Worm (Caenorhabditis elegans) whole organism, young adult: ENCODE measurements around the gene tag-151.
A peak's percentile ranks its signal among the peaks of the same experiment; 100 is the strongest.

ENCODE experiments used
- B0035.1 ChIP-seq: sonication (generic microtip); optimal IDR thresholded peaks from 2 replicates; lab custom pipeline; 2016; ENCODE audit warnings: missing genetic modification characterization, mild to moderate bottlenecking, missing compliant biosample characterization, missing genotype, missing genetic modification reagents
- B0261.1 ChIP-seq: sonication (generic microtip); optimal IDR thresholded peaks from 2 replicates; lab custom pipeline; 2016; ENCODE audit warnings: mild to moderate bottlenecking, missing genetic modification characterization, moderate library complexity, missing compliant biosample characterization
- F10E7.11 ChIP-seq: sonication (generic microtip); optimal IDR thresholded peaks from 2 replicates; lab custom pipeline; 2017; ENCODE audit warnings: mild to moderate bottlenecking, missing genetic modification characterization, moderate library complexity, missing compliant biosample characterization
- F37B4.10 ChIP-seq: fragments of 200-800 bp; sonication (Bioruptor generic); IDR thresholded peaks from 2 replicates; pipeline ENCODE4 v1.3.6; 2022; ENCODE audit warnings: missing genetic modification characterization, missing compliant biosample characterization
- F52B5.7 ChIP-seq: sonication (generic microtip); optimal IDR thresholded peaks from 2 replicates; lab custom pipeline; 2016; ENCODE audit warnings: mild to moderate bottlenecking, missing genetic modification characterization, missing compliant biosample characterization
- F57C9.4 ChIP-seq: sonication (generic microtip); optimal IDR thresholded peaks from 2 replicates; lab custom pipeline; 2017; ENCODE audit warnings: mild to moderate bottlenecking, missing genetic modification characterization, missing compliant biosample characterization
- T26A5.8 ChIP-seq: sonication (generic microtip); optimal IDR thresholded peaks from 2 replicates; lab custom pipeline; 2016; ENCODE audit warnings: missing genetic modification characterization, missing compliant biosample characterization
- Y53F4B.3 ChIP-seq: fragments of 200-800 bp; sonication (Bioruptor generic); IDR thresholded peaks from 2 replicates; pipeline ENCODE4 v1.3.6; 2022; ENCODE audit warnings: missing genetic modification reagents, missing genetic modification characterization, missing compliant biosample characterization
- ZK185.1 ChIP-seq: sonication (generic microtip); optimal IDR thresholded peaks from 2 replicates; lab custom pipeline; 2016; ENCODE audit warnings: mild to moderate bottlenecking, missing genetic modification characterization, missing compliant biosample characterization; ENCODE audit not compliant: poor library complexity, severe bottlenecking
- akir-1 ChIP-seq: fragments of 200-800 bp; sonication (Bioruptor generic); optimal IDR thresholded peaks from 2 replicates; lab custom pipeline; 2018; ENCODE audit warnings: mild to moderate bottlenecking, missing genetic modification characterization, moderate library complexity, missing compliant biosample characterization
- aptf-2 ChIP-seq: fragments of 200-800 bp; sonication (Bioruptor generic); conservative IDR thresholded peaks from 2 replicates; pipeline ENCODE4 v1.3.6; 2022; ENCODE audit warnings: missing genetic modification reagents, missing genetic modification characterization, missing compliant biosample characterization
- attf-5 ChIP-seq: fragments of 200-800 bp; sonication (Bioruptor generic); optimal IDR thresholded peaks from 2 replicates; lab custom pipeline; 2018; ENCODE audit warnings: mild to moderate bottlenecking, missing genetic modification characterization, missing compliant biosample characterization
- attf-6 ChIP-seq: fragments of 200-800 bp; sonication (Bioruptor generic); IDR thresholded peaks from 2 replicates; pipeline ENCODE4 v1.3.6; 2022; ENCODE audit warnings: missing genetic modification reagents, missing genetic modification characterization, missing compliant biosample characterization
- bed-1 ChIP-seq: fragments of 200-800 bp; sonication (Bioruptor generic); IDR thresholded peaks from 2 replicates; pipeline ENCODE4 v1.3.6; 2022; ENCODE audit warnings: missing genetic modification reagents, missing genetic modification characterization, missing compliant biosample characterization
- ccch-3 ChIP-seq: fragments of 200-800 bp; sonication (Bioruptor generic); optimal IDR thresholded peaks from 2 replicates; lab custom pipeline; 2018; ENCODE audit warnings: mild to moderate bottlenecking, missing genetic modification characterization, missing compliant biosample characterization
- ceh-27 ChIP-seq: fragments of 200-800 bp; sonication (Bioruptor generic); optimal IDR thresholded peaks from 2 replicates; lab custom pipeline; 2018; ENCODE audit warnings: mild to moderate bottlenecking, missing genetic modification characterization, moderate library complexity, missing compliant biosample characterization
- ceh-40 ChIP-seq: fragments of 200-800 bp; sonication (Bioruptor generic); IDR thresholded peaks from 2 replicates; pipeline ENCODE4 v1.3.6; 2022; ENCODE audit warnings: missing genetic modification characterization, missing compliant biosample characterization
- ceh-58 ChIP-seq: fragments of 200-800 bp; sonication (Bioruptor generic); IDR thresholded peaks from 2 replicates; pipeline ENCODE4 v1.3.6; 2022; ENCODE audit warnings: missing genetic modification characterization, missing compliant biosample characterization
- dox-1 ChIP-seq: fragments of 200-800 bp; sonication (Bioruptor generic); IDR thresholded peaks from 2 replicates; pipeline ENCODE4 v1.3.6; 2022; ENCODE audit warnings: missing genetic modification reagents, missing genetic modification characterization, missing compliant biosample characterization
- egl-44 ChIP-seq: fragments of 200-800 bp; sonication (Bioruptor generic); IDR thresholded peaks from 2 replicates; pipeline ENCODE4 v1.3.6; 2022; ENCODE audit warnings: missing genetic modification reagents, missing genetic modification characterization, missing compliant biosample characterization
- egrh-3 ChIP-seq: fragments of 200-800 bp; sonication (Bioruptor generic); IDR thresholded peaks from 2 replicates; pipeline ENCODE4 v1.3.6; 2022; ENCODE audit warnings: missing genetic modification reagents, missing genetic modification characterization, missing compliant biosample characterization
- fkh-3 ChIP-seq: sonication (generic microtip); optimal IDR thresholded peaks from 2 replicates; lab custom pipeline; 2016; ENCODE audit warnings: mild to moderate bottlenecking, missing genetic modification characterization, missing compliant biosample characterization
- him-1 ChIP-seq: sonication (generic microtip); optimal IDR thresholded peaks from 2 replicates; lab custom pipeline; 2016; ENCODE audit warnings: missing genotype, missing genetic modification reagents, missing genetic modification characterization, missing compliant biosample characterization
- hlh-12 ChIP-seq: sonication (generic microtip); optimal IDR thresholded peaks from 2 replicates; lab custom pipeline; 2016; ENCODE audit warnings: missing genetic modification characterization, missing compliant biosample characterization
- hmg-20 ChIP-seq: fragments of 200-800 bp; sonication (Bioruptor generic); IDR thresholded peaks from 2 replicates; pipeline ENCODE4 v1.3.6; 2022; ENCODE audit warnings: missing genetic modification reagents, missing genetic modification characterization, missing compliant biosample characterization
- lin-26 ChIP-seq: fragments of 200-800 bp; sonication (Bioruptor generic); IDR thresholded peaks from 2 replicates; pipeline ENCODE4 v1.3.6; 2022; ENCODE audit warnings: missing genetic modification reagents, missing genetic modification characterization, missing compliant biosample characterization
- lin-35 ChIP-seq, 3 experiments: fragments of 150-350 bp in 2 of 3; sonication (generic microtip) in 1 of 3; optimal IDR thresholded peaks; 2 replicates each; lab custom pipeline; 2014 to 2018; ENCODE audit warnings: missing biosample characterization in 3 of 3, missing genetic modification characterization in 3 of 3, missing genetic modification reagents in 3 of 3
- lin-40 ChIP-seq: sonication (generic microtip); optimal IDR thresholded peaks from 2 replicates; lab custom pipeline; 2016; ENCODE audit warnings: missing genetic modification characterization, mild to moderate bottlenecking, missing compliant biosample characterization, missing genotype, missing genetic modification reagents
- lin-54 ChIP-seq: fragments of 200-800 bp; sonication (Bioruptor generic); optimal IDR thresholded peaks from 2 replicates; lab custom pipeline; 2018; ENCODE audit warnings: mild to moderate bottlenecking, missing genetic modification characterization, missing compliant biosample characterization
- lir-1 ChIP-seq: fragments of 200-800 bp; sonication (Bioruptor generic); conservative IDR thresholded peaks from 2 replicates; pipeline ENCODE4 v1.3.6; 2022; ENCODE audit warnings: missing genetic modification reagents, missing genetic modification characterization, missing compliant biosample characterization
- lsl-1 ChIP-seq: fragments of 200-800 bp; sonication (Bioruptor generic); optimal IDR thresholded peaks from 2 replicates; lab custom pipeline; 2018; ENCODE audit warnings: mild to moderate bottlenecking, missing genetic modification characterization, moderate library complexity, missing compliant biosample characterization
- madf-10 ChIP-seq: sonication (generic microtip); optimal IDR thresholded peaks from 2 replicates; lab custom pipeline; 2016; ENCODE audit warnings: mild to moderate bottlenecking, missing genetic modification characterization, missing compliant biosample characterization
- madf-6 ChIP-seq: fragments of 200-800 bp; sonication (Bioruptor generic); IDR thresholded peaks from 2 replicates; pipeline ENCODE4 v1.3.6; 2022; ENCODE audit warnings: missing genetic modification reagents, missing genetic modification characterization, missing compliant biosample characterization
- mes-4 ChIP-seq: sonication (generic microtip); optimal IDR thresholded peaks from 2 replicates; lab custom pipeline; 2016; ENCODE audit warnings: missing genotype, missing genetic modification characterization, missing compliant biosample characterization
- mxl-1 ChIP-seq: sonication (generic microtip); optimal IDR thresholded peaks from 2 replicates; lab custom pipeline; 2016; ENCODE audit warnings: missing genetic modification characterization, missing compliant biosample characterization
- nhr-179 ChIP-seq: sonication (generic microtip); optimal IDR thresholded peaks from 2 replicates; lab custom pipeline; 2016; ENCODE audit warnings: mild to moderate bottlenecking, missing genetic modification characterization, missing compliant biosample characterization
- nhr-90 ChIP-seq: sonication (generic microtip); optimal IDR thresholded peaks from 2 replicates; lab custom pipeline; 2016; ENCODE audit warnings: missing genotype, mild to moderate bottlenecking, missing genetic modification characterization, missing compliant biosample characterization
- sdz-38 ChIP-seq: sonication (generic microtip); optimal IDR thresholded peaks from 2 replicates; lab custom pipeline; 2016; ENCODE audit warnings: missing genotype, missing genetic modification characterization, missing compliant biosample characterization
- somi-1 ChIP-seq: fragments of 200-800 bp; sonication (Bioruptor generic); optimal IDR thresholded peaks from 2 replicates; lab custom pipeline; 2018; ENCODE audit warnings: mild to moderate bottlenecking, missing genetic modification characterization, missing compliant biosample characterization
- sptf-2 ChIP-seq: fragments of 200-800 bp; sonication (Bioruptor generic); optimal IDR thresholded peaks from 2 replicates; lab custom pipeline; 2018; ENCODE audit warnings: mild to moderate bottlenecking, missing genetic modification characterization, missing compliant biosample characterization
- unc-130 ChIP-seq: sonication (generic microtip); optimal IDR thresholded peaks from 2 replicates; lab custom pipeline; 2016; ENCODE audit warnings: missing genetic modification reagents, missing genetic modification characterization, missing compliant biosample characterization
- unc-62 ChIP-seq: fragments of 150-350 bp; optimal IDR thresholded peaks from 2 replicates; lab custom pipeline; 2014; ENCODE audit warnings: missing biosample characterization, missing genetic modification reagents, missing genetic modification characterization
- ztf-22 ChIP-seq: fragments of 200-800 bp; sonication (Bioruptor generic); optimal IDR thresholded peaks from 2 replicates; lab custom pipeline; 2018; ENCODE audit warnings: mild to moderate bottlenecking, missing genetic modification characterization, moderate library complexity, missing compliant biosample characterization
- ztf-25 ChIP-seq: fragments of 200-800 bp; sonication (Bioruptor generic); IDR thresholded peaks from 2 replicates; pipeline ENCODE4 v1.3.6; 2022; ENCODE audit warnings: missing genetic modification reagents, missing genetic modification characterization, missing compliant biosample characterization
- ztf-3 ChIP-seq: fragments of 200-800 bp; sonication (Bioruptor generic); optimal IDR thresholded peaks from 2 replicates; lab custom pipeline; 2018; ENCODE audit warnings: mild to moderate bottlenecking, missing genetic modification characterization, missing compliant biosample characterization

Gene tag-151

DNA sequence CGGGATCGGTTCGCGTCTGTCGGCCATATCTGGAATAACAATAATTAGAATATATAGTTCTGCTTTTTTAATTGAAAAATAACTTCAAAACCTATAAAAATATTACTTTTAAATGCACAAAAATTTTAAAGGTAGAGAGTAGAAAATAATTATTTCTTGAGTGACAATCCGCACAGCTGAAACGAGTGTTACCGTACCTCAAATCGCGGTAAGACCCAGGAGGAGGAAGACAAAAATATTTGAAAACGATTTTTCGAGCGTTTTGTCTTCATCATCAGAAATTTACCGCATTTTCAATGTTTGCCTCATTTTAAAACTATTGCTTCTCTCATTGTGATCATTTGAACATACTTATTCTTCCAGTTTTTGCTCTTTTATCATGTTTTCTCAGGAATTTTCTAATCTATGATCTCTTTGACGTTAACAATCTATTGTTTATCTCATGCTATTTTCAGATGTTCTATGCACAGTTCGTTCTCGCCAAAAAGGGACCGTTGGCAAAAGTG, 11.8 kb upstream of the tag-151 start, which contains the start of the genes rpn-5 and scc-1 (continued):
- TF ChIP-seq mes-4 (tag; lab: Kevin White, UChicago) (no peak), lir-1 (no peak), Y53F4B.3 (GFP tag; lab: Robert Waterston, UW) (no peak), egl-44 (GFP tag; lab: Robert Waterston, UW) (no peak), ztf-25 (no peak), madf-6 (GFP tag; lab: Robert Waterston, UW) (peak; percentile 85), F52B5.7 (tag; lab: Kevin White, UChicago) (no peak), unc-130 (GFP tag; lab: Kevin White, UChicago) (no peak), somi-1 (GFP tag; lab: Kevin White, UChicago) (no peak), attf-5 (no peak), fkh-3 (tag; lab: Kevin White, UChicago) (no peak), hmg-20 (GFP tag; lab: Robert Waterston, UW) (no peak), sptf-2 (no peak), ceh-27 (GFP tag; lab: Kevin White, UChicago) (no peak), F10E7.11 (tag; lab: Kevin White, UChicago) (no peak), ceh-40 (GFP tag; lab: Robert Waterston, UW) (no peak), akir-1 (GFP tag; lab: Kevin White, UChicago) (no peak), nhr-90 (tag; lab: Kevin White, UChicago) (no peak), unc-62 (GFP tag; lab: Kevin White, UChicago) (no peak), ztf-3 (GFP tag; lab: Kevin White, UChicago) (no peak), ztf-22 (GFP tag; lab: Kevin White, UChicago) (no peak), lin-40 (no peak), lin-54 (GFP tag; lab: Kevin White, UChicago) (peak; percentile 79), F57C9.4 (tag; lab: Kevin White, UChicago) (no peak), attf-6 (GFP tag; lab: Robert Waterston, UW) (no peak), egrh-3 (no peak), ceh-58 (GFP tag; lab: Robert Waterston, UW) (no peak), dox-1 (GFP tag; lab: Robert Waterston, UW) (peak; percentile 32; the same call in 1 of the 2 replicates), B0261.1 (no peak), madf-10 (no peak), T26A5.8 (tag; lab: Kevin White, UChicago) (no peak), nhr-179 (no peak), B0035.1 (tag; lab: Kevin White, UChicago) (no peak), sdz-38 (tag; lab: Kevin White, UChicago) (no peak), lsl-1 (peak; percentile 91), ZK185.1 (tag; lab: Kevin White, UChicago) (no peak), lin-26 (GFP tag; lab: Robert Waterston, UW) (no peak), bed-1 (GFP tag; lab: Robert Waterston, UW) (no peak), mxl-1 (tag; lab: Kevin White, UChicago) (no peak), ccch-3 (GFP tag; lab: Kevin White, UChicago) (no peak), F37B4.10 (GFP tag; lab: Robert Waterston, UW) (no peak), him-1 (no peak), aptf-2 (GFP tag; lab: Robert Waterston, UW) (no peak), lin-35 (GFP tag; optimal IDR thresholded peaks at IDR 0.05; lab: Kevin White, UChicago) (peak in 1 of 3 experiments; percentile 80), hlh-12 (tag; lab: Kevin White, UChicago) (no peak)
- TF ChIP-seq, all 124 proteins: peak for 26
